Worm (Caenorhabditis elegans) whole organism, L4/young adult: ENCODE data around the gene set-17.

Experiments
- W03F9.2 ChIP-seq: fragments of 150-350 bp; optimal IDR thresholded peaks from 2 replicates; lab custom pipeline; 2014; ENCODE audit warnings: missing biosample characterization, missing genetic modification characterization
- dao-5 ChIP-seq: sonication (generic microtip); optimal IDR thresholded peaks from 2 replicates; lab custom pipeline; 2016; ENCODE audit warnings: missing genotype, missing genetic modification characterization, moderate library complexity, missing compliant biosample characterization
- him-1 ChIP-seq: sonication (generic microtip); optimal IDR thresholded peaks from 2 replicates; lab custom pipeline; 2016; ENCODE audit warnings: missing genotype, missing genetic modification reagents, missing genetic modification characterization, missing compliant biosample characterization

set-17 gene

ce11 chrII:8956896-8957295, 16.6 kb upstream of the set-17 start:
- TF ChIP-seq W03F9.2 (tag; lab: Kevin White, UChicago) (no peak), dao-5 (tag; lab: Kevin White, UChicago) (no peak), him-1 (tag; lab: Kevin White, UChicago) (no peak)

DNA sequence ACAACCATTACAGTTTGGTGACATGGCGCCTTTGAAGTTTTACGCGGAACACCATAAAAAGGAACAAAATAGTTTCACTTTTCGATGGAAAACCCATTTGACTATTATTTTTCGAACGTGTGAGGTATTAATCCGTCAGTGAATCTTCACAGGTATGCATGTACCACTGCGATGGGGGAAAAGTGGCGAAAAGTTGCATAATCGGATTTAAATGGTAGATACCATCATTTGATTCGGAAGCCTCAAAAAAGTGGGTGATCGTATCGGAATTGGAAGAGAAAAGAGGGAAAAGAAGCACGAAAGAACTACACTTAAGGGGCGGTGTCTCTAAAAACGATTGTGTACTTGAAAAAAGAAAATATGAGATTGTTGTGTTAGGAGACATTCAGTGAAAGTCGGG, 13.4 kb upstream of the set-17 start:
- TF ChIP-seq him-1 (tag; lab: Kevin White, UChicago) (no peak), W03F9.2 (tag; lab: Kevin White, UChicago) (no peak), dao-5 (tag; lab: Kevin White, UChicago) (no peak)

- no peak for TF ChIP-seq him-1 (tag; lab: Kevin White, UChicago)
- TF ChIP-seq dao-5 (tag; lab: Kevin White, UChicago): no peak
- TF ChIP-seq W03F9.2 (tag; lab: Kevin White, UChicago): no peak
Measured at ce11 chrII:8951270-8951669, 11.0 kb upstream of the set-17 start.

ce11 chrII:8948640-8949039, 8.4 kb upstream of the set-17 start:
- TF ChIP-seq him-1 (tag; lab: Kevin White, UChicago) (no peak), W03F9.2 (tag; lab: Kevin White, UChicago) (no peak), dao-5 (tag; lab: Kevin White, UChicago) (no peak)

- TF ChIP-seq him-1 (tag; lab: Kevin White, UChicago) (no peak), dao-5 (tag; lab: Kevin White, UChicago) (no peak), W03F9.2 (tag; lab: Kevin White, UChicago) (no peak)
Measured at ce11 chrII:8947391-8947790, 7.1 kb upstream of the set-17 start, which contains the start of gene cutl-15. TSS of gene cutl-15 (minus strand) at chrII:8947688.

- TF ChIP-seq W03F9.2 (tag; lab: Kevin White, UChicago) (no peak), him-1 (tag; lab: Kevin White, UChicago) (no peak), dao-5 (tag; lab: Kevin White, UChicago) (no peak)
Measured at ce11 chrII:8945167-8945566, 4.9 kb upstream of the set-17 start.

DNA sequence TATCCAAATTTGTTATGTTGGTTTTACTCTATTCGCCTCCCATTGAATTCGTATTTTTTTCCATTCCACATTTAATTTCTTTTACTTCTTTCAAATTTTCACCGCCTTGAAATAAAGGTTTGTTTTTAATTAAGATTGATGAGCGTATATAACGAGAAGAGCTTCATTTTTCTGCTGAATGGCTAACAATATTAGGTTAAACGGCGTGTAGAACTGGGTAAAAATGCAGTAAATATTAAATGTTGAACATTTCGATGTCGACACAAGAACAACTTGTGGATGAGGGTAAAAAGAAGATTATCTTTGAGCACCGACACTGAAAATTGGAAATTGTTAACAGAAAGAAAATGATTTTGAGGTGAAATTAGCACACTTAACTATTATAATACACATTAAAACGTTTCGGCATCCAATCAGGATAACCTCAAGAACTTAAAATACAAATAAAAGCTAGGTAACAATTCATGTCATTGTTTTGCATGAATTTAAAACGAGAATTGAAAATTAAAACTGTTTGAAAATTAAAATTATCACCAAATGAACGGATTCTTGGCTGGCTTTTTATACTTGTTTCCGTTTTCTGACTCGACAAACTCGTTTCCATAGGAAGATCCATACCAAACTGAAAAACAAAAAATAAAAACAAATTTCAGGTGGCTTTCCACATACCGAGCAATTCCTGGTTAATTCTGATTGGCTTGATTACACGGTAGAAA, 1.2 kb downstream of the set-17 start:
- TF ChIP-seq dao-5 (tag; lab: Kevin White, UChicago): no peak
- no peak for TF ChIP-seq him-1 (tag; lab: Kevin White, UChicago)
- TF ChIP-seq W03F9.2 (tag; lab: Kevin White, UChicago): no peak

- TF ChIP-seq dao-5 (tag; lab: Kevin White, UChicago) (no peak), him-1 (tag; lab: Kevin White, UChicago) (peak; percentile 22), W03F9.2 (tag; lab: Kevin White, UChicago) (peak; percentile 68)
Measured at ce11 chrII:8933693-8934432, 6.4 kb downstream of the set-17 start, which contains the start of gene T21B10.3. TSS of gene T21B10.3 (plus strand) at chrII:8934382.

ce11 chrII:8932392-8932791, 7.9 kb downstream of the set-17 start:
- TF ChIP-seq him-1 (tag; lab: Kevin White, UChicago) (no peak), dao-5 (tag; lab: Kevin White, UChicago) (no peak), W03F9.2 (tag; lab: Kevin White, UChicago) (no peak)

- TF ChIP-seq him-1 (tag; lab: Kevin White, UChicago) (no peak), dao-5 (tag; lab: Kevin White, UChicago) (no peak), W03F9.2 (tag; lab: Kevin White, UChicago) (no peak)
Measured at ce11 chrII:8931405-8932149, 8.7 kb downstream of the set-17 start.

- TF ChIP-seq dao-5 (tag; lab: Kevin White, UChicago) (no peak), him-1 (tag; lab: Kevin White, UChicago) (no peak), W03F9.2 (tag; lab: Kevin White, UChicago) (no peak)
Measured at ce11 chrII:8930763-8931162, 9.5 kb downstream of the set-17 start, which contains the start of gene enol-1. TSS of gene enol-1 (plus strand) at chrII:8930997.

- TF ChIP-seq him-1 (tag; lab: Kevin White, UChicago): no peak
- TF ChIP-seq W03F9.2 (tag; lab: Kevin White, UChicago): no peak
- no peak for TF ChIP-seq dao-5 (tag; lab: Kevin White, UChicago)
Measured at ce11 chrII:8929771-8930170, 10.5 kb downstream of the set-17 start, which contains the start of gene mrpl-50. TSS of gene mrpl-50 (plus strand) at chrII:8929841.
